Worm (Caenorhabditis elegans) whole organism, young adult: Measurements from ENCODE around the gene cest-17.

Experiments
- B0261.1 ChIP-seq: sonication (generic microtip); optimal IDR thresholded peaks from 2 replicates; lab custom pipeline; 2016; ENCODE audit warnings: mild to moderate bottlenecking, missing genetic modification characterization, moderate library complexity, missing compliant biosample characterization
- F10E7.11 ChIP-seq: sonication (generic microtip); optimal IDR thresholded peaks from 2 replicates; lab custom pipeline; 2017; ENCODE audit warnings: mild to moderate bottlenecking, missing genetic modification characterization, moderate library complexity, missing compliant biosample characterization
- F39B2.1 ChIP-seq: fragments of 200-800 bp; sonication (Bioruptor generic); IDR thresholded peaks from 2 replicates; pipeline ENCODE4 v1.3.6; 2022; ENCODE audit warnings: missing genetic modification reagents, missing genetic modification characterization, missing compliant biosample characterization
- T07F8.4 ChIP-seq: sonication (generic microtip); optimal IDR thresholded peaks from 2 replicates; lab custom pipeline; 2016; ENCODE audit warnings: mild to moderate bottlenecking, missing genetic modification characterization, moderate library complexity, missing compliant biosample characterization
- Y53F4B.3 ChIP-seq: fragments of 200-800 bp; sonication (Bioruptor generic); IDR thresholded peaks from 2 replicates; pipeline ENCODE4 v1.3.6; 2022; ENCODE audit warnings: missing genetic modification reagents, missing genetic modification characterization, missing compliant biosample characterization
- Y53G8AR.9 ChIP-seq: fragments of 200-800 bp; sonication (Bioruptor generic); conservative IDR thresholded peaks from 2 replicates; pipeline ENCODE4 v1.3.6; 2022; ENCODE audit warnings: missing genetic modification reagents, missing genetic modification characterization, missing compliant biosample characterization
- Y95B8A.8 ChIP-seq: fragments of 200-800 bp; sonication (Bioruptor generic); IDR thresholded peaks from 2 replicates; pipeline ENCODE4 v1.3.6; 2022; ENCODE audit warnings: missing genetic modification reagents, missing genetic modification characterization, missing compliant biosample characterization
- atf-7 ChIP-seq: sonication (generic microtip); optimal IDR thresholded peaks from 2 replicates; lab custom pipeline; 2017; ENCODE audit warnings: mild to moderate bottlenecking, missing genetic modification characterization, missing compliant biosample characterization
- attf-3 ChIP-seq: fragments of 200-800 bp; sonication (Bioruptor generic); conservative IDR thresholded peaks from 2 replicates; pipeline ENCODE4 v1.3.6; 2022; ENCODE audit warnings: missing genetic modification reagents, missing genetic modification characterization, missing compliant biosample characterization
- attf-5 ChIP-seq: fragments of 200-800 bp; sonication (Bioruptor generic); optimal IDR thresholded peaks from 2 replicates; lab custom pipeline; 2018; ENCODE audit warnings: mild to moderate bottlenecking, missing genetic modification characterization, missing compliant biosample characterization
- attf-6 ChIP-seq: fragments of 200-800 bp; sonication (Bioruptor generic); IDR thresholded peaks from 2 replicates; pipeline ENCODE4 v1.3.6; 2022; ENCODE audit warnings: missing genetic modification reagents, missing genetic modification characterization, missing compliant biosample characterization
- bed-2 ChIP-seq: fragments of 200-800 bp; sonication (Bioruptor generic); IDR thresholded peaks from 2 replicates; pipeline ENCODE4 v1.3.6; 2022; ENCODE audit warnings: missing genetic modification reagents, missing genetic modification characterization, missing compliant biosample characterization
- cebp-1 ChIP-seq, 2 experiments: fragments of 200-800 bp in 1 of 2; sonication (Bioruptor generic) in 1 of 2; sonication (generic microtip) in 1 of 2; IDR thresholded peaks in 1 of 2; optimal IDR thresholded peaks in 1 of 2; 2 replicates each; pipeline versions ENCODE4 v1.3.6 to Lab custom; 2017 to 2022; ENCODE audit warnings: missing compliant biosample characterization in 2 of 2, missing genetic modification characterization in 2 of 2, mild to moderate bottlenecking in 1 of 2, missing genetic modification reagents in 1 of 2, moderate library complexity in 1 of 2
- ceh-40 ChIP-seq: fragments of 200-800 bp; sonication (Bioruptor generic); IDR thresholded peaks from 2 replicates; pipeline ENCODE4 v1.3.6; 2022; ENCODE audit warnings: missing genetic modification characterization, missing compliant biosample characterization
- dpff-1 ChIP-seq: sonication (generic microtip); optimal IDR thresholded peaks from 2 replicates; lab custom pipeline; 2017; ENCODE audit warnings: mild to moderate bottlenecking, missing genetic modification characterization, missing compliant biosample characterization
- egl-18 ChIP-seq: fragments of 200-800 bp; sonication (Bioruptor generic); IDR thresholded peaks from 2 replicates; pipeline ENCODE4 v1.3.6; 2022; ENCODE audit warnings: missing genetic modification reagents, missing genetic modification characterization, missing compliant biosample characterization
- egl-44 ChIP-seq: fragments of 200-800 bp; sonication (Bioruptor generic); IDR thresholded peaks from 2 replicates; pipeline ENCODE4 v1.3.6; 2022; ENCODE audit warnings: missing genetic modification reagents, missing genetic modification characterization, missing compliant biosample characterization
- fkh-3 ChIP-seq: sonication (generic microtip); optimal IDR thresholded peaks from 2 replicates; lab custom pipeline; 2016; ENCODE audit warnings: mild to moderate bottlenecking, missing genetic modification characterization, missing compliant biosample characterization
- hlh-12 ChIP-seq: sonication (generic microtip); optimal IDR thresholded peaks from 2 replicates; lab custom pipeline; 2016; ENCODE audit warnings: missing genetic modification characterization, missing compliant biosample characterization
- hsf-1 ChIP-seq: fragments of 200-800 bp; sonication (Bioruptor generic); IDR thresholded peaks from 2 replicates; pipeline ENCODE4 v1.3.6; 2022; ENCODE audit warnings: missing genetic modification reagents, missing genetic modification characterization, missing compliant biosample characterization
- lin-26 ChIP-seq: fragments of 200-800 bp; sonication (Bioruptor generic); IDR thresholded peaks from 2 replicates; pipeline ENCODE4 v1.3.6; 2022; ENCODE audit warnings: missing genetic modification reagents, missing genetic modification characterization, missing compliant biosample characterization
- lir-1 ChIP-seq: fragments of 200-800 bp; sonication (Bioruptor generic); conservative IDR thresholded peaks from 2 replicates; pipeline ENCODE4 v1.3.6; 2022; ENCODE audit warnings: missing genetic modification reagents, missing genetic modification characterization, missing compliant biosample characterization
- lsy-27 ChIP-seq: sonication (generic microtip); optimal IDR thresholded peaks from 2 replicates; lab custom pipeline; 2017; ENCODE audit warnings: missing genetic modification characterization, mild to moderate bottlenecking, missing compliant biosample characterization, antibody characterized with exemption, missing genotype, borderline replicate concordance; ENCODE audit not compliant: insufficient read depth
- madf-6 ChIP-seq: fragments of 200-800 bp; sonication (Bioruptor generic); IDR thresholded peaks from 2 replicates; pipeline ENCODE4 v1.3.6; 2022; ENCODE audit warnings: missing genetic modification reagents, missing genetic modification characterization, missing compliant biosample characterization
- mcd-1 ChIP-seq: fragments of 200-800 bp; sonication (Bioruptor generic); IDR thresholded peaks from 2 replicates; pipeline ENCODE4 v1.3.6; 2022; ENCODE audit warnings: missing genetic modification reagents, missing genetic modification characterization, missing compliant biosample characterization
- nfya-1 ChIP-seq: sonication (generic microtip); optimal IDR thresholded peaks from 2 replicates; lab custom pipeline; 2017; ENCODE audit warnings: antibody characterized with exemption, missing compliant biosample characterization, missing genetic modification characterization, borderline replicate concordance; ENCODE audit not compliant: insufficient read depth
- nhr-120 ChIP-seq: fragments of 200-800 bp; sonication (Bioruptor generic); IDR thresholded peaks from 2 replicates; pipeline ENCODE4 v1.3.6; 2022; ENCODE audit warnings: missing genetic modification characterization, missing compliant biosample characterization
- pha-4 ChIP-seq: fragments of 150-350 bp; sonication (generic microtip); optimal IDR thresholded peaks from 2 replicates; lab custom pipeline; 2014; ENCODE audit warnings: missing biosample characterization, missing genetic modification reagents, missing genetic modification characterization
- repo-1 ChIP-seq: sonication (generic microtip); optimal IDR thresholded peaks from 2 replicates; lab custom pipeline; 2017; ENCODE audit warnings: mild to moderate bottlenecking, missing genetic modification characterization, missing compliant biosample characterization
- snpc-3.4 ChIP-seq: sonication (generic microtip); optimal IDR thresholded peaks from 2 replicates; lab custom pipeline; 2017; ENCODE audit warnings: missing genetic modification characterization, mild to moderate bottlenecking, missing compliant biosample characterization, antibody characterized with exemption, moderate library complexity, missing genotype, missing genetic modification reagents
- tbp1 ChIP-seq: fragments of 200-800 bp; sonication (Bioruptor generic); optimal IDR thresholded peaks from 2 replicates; lab custom pipeline; 2018; ENCODE audit warnings: mild to moderate bottlenecking, missing genetic modification characterization, missing compliant biosample characterization
- unc-130 ChIP-seq: sonication (generic microtip); optimal IDR thresholded peaks from 2 replicates; lab custom pipeline; 2016; ENCODE audit warnings: missing genetic modification reagents, missing genetic modification characterization, missing compliant biosample characterization
- xnd-1 ChIP-seq: sonication (generic microtip); optimal IDR thresholded peaks from 2 replicates; lab custom pipeline; 2016; ENCODE audit warnings: missing genotype, missing genetic modification reagents, missing genetic modification characterization, missing compliant biosample characterization
- zfh-2 ChIP-seq: fragments of 200-800 bp; sonication (Bioruptor generic); conservative IDR thresholded peaks from 2 replicates; pipeline ENCODE4 v1.3.6; 2022; ENCODE audit warnings: missing genetic modification reagents, missing genetic modification characterization, missing compliant biosample characterization
- zim-3 ChIP-seq: sonication (generic microtip); optimal IDR thresholded peaks from 2 replicates; lab custom pipeline; 2017; ENCODE audit warnings: mild to moderate bottlenecking, missing genetic modification characterization, moderate library complexity, missing compliant biosample characterization

The cest-17 gene

DNA sequence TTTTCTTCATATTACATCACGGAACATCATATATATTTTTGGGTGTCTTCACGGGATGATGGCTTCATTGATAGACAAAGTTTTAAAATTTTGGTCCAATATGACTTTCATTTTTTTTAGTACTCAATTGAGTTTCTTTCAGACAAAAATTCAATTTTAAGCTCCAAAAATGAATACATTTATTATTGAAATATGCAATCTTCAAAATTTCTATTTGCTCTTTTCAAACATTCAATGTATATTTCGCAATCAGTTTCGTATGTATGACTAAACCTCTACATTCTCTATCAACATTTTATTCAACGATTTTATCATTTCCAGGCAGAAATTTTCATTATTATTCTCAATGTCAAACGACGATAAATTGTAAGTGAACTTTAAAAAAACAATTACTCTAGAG is 19.7 kb upstream of the cest-17 start, which contains the start of gene srp-8:
TSS of gene srp-8 (plus strand) at position 301 of the 400 bp plus-strand sequence.
- TF ChIP-seq cebp-1 (GFP tag; IDR thresholded peaks at IDR 0.05; lab: Robert Waterston, UW) (peak; percentile 59; the same call in 1 of the 2 replicates), cebp-1 (tag; optimal IDR thresholded peaks at IDR 0.05; lab: Kevin White, UChicago) (no peak), madf-6 (GFP tag; lab: Robert Waterston, UW) (no peak)

DNA sequence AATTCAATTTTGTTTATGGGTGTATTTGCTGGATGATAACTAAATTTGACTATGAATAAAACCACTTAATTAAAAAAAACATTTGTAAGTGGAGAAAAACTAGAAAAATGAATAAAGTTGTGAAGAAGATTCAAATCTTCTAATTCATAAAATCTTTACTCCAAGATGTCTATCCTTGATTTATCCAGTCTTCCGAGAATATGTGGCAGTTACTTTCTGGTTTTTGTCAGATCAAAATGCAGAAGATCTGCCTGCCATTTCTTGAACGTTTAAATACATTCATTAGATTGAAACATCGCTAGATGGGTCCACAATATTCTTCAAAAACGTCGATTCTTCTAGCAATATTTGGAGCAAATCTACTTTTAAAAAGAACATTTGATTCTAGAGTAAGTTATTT is 17.4 kb upstream of the cest-17 start, which contains the start of gene F20D6.2:
TSS of gene F20D6.2 (plus strand) at position 301 of the 400 bp plus-strand sequence.
- no peak for TF ChIP-seq xnd-1 (tag; lab: Kevin White, UChicago)
- TF ChIP-seq attf-3 (GFP tag; lab: Robert Waterston, UW): no peak
- no peak for TF ChIP-seq attf-6 (GFP tag; lab: Robert Waterston, UW)
- no peak for TF ChIP-seq pha-4 (tag; lab: Kevin White, UChicago)
- no peak for TF ChIP-seq tbp1 (GFP tag; lab: Kevin White, UChicago)
- TF ChIP-seq egl-18 (GFP tag; lab: Robert Waterston, UW): no peak
- no peak for TF ChIP-seq nhr-120 (GFP tag; lab: Robert Waterston, UW)
- TF ChIP-seq lsy-27 (tag; lab: Kevin White, UChicago): no peak
- TF ChIP-seq snpc-3.4 (tag; lab: Kevin White, UChicago): no peak
- no peak for TF ChIP-seq lin-26 (GFP tag; lab: Robert Waterston, UW)
- no peak for TF ChIP-seq mcd-1
- no peak for TF ChIP-seq egl-44 (GFP tag; lab: Robert Waterston, UW)
- no peak for TF ChIP-seq zim-3 (tag; lab: Kevin White, UChicago)
- TF ChIP-seq T07F8.4 (tag; lab: Kevin White, UChicago): no peak
- TF ChIP-seq unc-130 (GFP tag; lab: Kevin White, UChicago): no peak
- no peak for TF ChIP-seq B0261.1
- TF ChIP-seq, all 124 proteins: peak for 0

DNA sequence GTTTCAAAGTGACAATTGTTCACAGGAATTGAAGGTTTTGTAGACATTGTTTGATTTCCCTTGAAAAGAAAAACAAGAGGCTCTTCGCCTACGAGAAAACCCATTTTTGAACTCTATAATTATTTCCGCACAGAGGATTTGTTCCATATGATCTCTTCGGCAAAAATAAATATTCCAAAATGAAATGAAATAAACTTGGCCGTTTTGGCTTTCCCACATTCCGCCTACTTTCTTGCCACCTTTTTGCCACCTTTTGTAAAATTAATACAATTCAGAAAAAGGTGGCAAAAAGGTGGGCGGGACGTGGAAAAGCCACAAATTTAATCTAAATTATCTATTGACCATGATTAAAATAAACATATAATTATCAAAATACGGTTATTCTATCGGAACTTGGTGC is 14.7 kb upstream of the cest-17 start, which contains the start of gene F20D6.15:
TSS of gene F20D6.15 (minus strand) at position 47 of the 400 bp plus-strand sequence.
- no peak for TF ChIP-seq zfh-2 (GFP tag; lab: Robert Waterston, UW)
- TF ChIP-seq hlh-12 (tag; lab: Kevin White, UChicago): no peak
- no peak for TF ChIP-seq nfya-1 (tag; lab: Kevin White, UChicago)
- no peak for TF ChIP-seq dpff-1
- TF ChIP-seq bed-2 (GFP tag; lab: Robert Waterston, UW): no peak
- TF ChIP-seq F10E7.11: no peak
- TF ChIP-seq Y53G8AR.9 (GFP tag; lab: Robert Waterston, UW): no peak
- no peak for TF ChIP-seq attf-6 (GFP tag; lab: Robert Waterston, UW)
- no peak for TF ChIP-seq fkh-3
- TF ChIP-seq lir-1 (GFP tag; lab: Robert Waterston, UW): no peak
- no peak for TF ChIP-seq ceh-40 (GFP tag; lab: Robert Waterston, UW)
- no peak for TF ChIP-seq Y53F4B.3 (GFP tag; lab: Robert Waterston, UW)
- no peak for TF ChIP-seq hsf-1
- TF ChIP-seq atf-7 (tag; lab: Kevin White, UChicago): no peak
- no peak for TF ChIP-seq attf-5 (GFP tag; lab: Kevin White, UChicago)
- no peak for TF ChIP-seq pha-4 (tag; lab: Kevin White, UChicago)
- TF ChIP-seq repo-1: no peak

DNA sequence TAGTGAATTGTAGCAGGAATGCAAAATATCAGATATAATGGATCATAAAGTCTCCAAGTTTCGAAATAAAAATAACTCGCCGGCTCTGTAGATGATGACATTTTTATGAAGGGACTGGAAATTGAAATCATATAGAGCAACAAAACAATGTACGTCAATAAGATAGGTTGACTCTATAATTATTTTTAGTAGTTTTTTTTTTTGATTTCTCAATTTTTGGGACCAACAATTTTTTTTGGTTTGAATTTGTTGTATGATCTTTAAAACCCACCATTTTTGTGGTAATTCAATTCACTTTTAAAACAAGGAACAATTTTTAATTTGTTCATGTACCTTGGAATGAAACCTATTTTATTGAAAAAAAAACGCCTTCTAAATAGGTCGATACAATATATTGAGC is 13.1 kb upstream of the cest-17 start, which contains the start of gene F20D6.12:
TSS of gene F20D6.12 (minus strand) at position 101 of the 400 bp plus-strand sequence.
- TF ChIP-seq F39B2.1 (GFP tag; lab: Robert Waterston, UW) (no peak), Y95B8A.8 (GFP tag; lab: Robert Waterston, UW) (no peak)
